Worm (Caenorhabditis elegans): Measurements from ENCODE around the gene cbp-3.

cbp-3 gene

DNA sequence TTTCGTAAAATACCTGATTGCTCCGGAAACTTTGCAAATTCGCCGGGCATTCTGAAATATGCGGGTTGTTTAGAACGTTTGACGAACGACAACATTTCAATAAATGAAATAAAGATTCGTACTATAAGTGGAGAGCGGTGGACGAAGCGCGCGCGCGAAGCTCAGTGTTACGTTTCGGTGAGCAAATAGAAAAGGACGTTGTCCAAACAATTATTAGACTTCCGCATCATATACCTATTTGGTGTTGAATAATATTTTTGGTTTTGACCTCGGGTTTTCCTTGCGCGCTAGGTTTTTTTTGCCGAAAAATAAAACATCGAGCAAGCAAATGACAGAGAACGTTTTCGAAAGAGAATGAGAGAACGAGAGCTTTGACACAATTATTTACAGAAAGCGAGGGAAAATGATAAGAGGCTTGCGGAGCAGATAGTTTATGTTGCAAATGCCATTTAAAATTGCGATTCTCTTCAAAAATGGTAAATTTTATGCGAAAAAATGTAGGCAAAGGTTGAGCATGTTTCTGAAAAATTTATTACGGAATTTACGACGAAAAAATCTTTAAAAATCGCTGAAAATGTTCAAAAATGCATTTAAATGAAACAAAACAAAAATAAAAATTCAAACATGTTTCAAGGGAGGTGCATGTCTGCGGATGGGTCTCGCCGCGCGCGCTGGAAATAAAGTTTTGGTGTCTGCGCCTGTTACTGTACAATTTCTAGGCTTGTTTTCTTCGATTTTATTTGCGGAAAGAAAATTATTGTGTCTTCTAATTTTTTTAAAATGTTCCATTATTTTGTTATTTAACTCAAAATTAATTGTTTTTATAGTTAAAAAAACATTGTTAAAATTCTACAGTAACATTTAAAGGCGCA is 2.9 kb upstream of the cbp-3 start, which contains the start of the genes cyld-1 and F40F12.9:
Gene cyld-1 (minus strand): TSS at position 51 of the 872 bp plus-strand sequence.
Gene F40F12.9 (plus strand): TSS at position 721 of the 872 bp plus-strand sequence.
- no peak for TF ChIP-seq unc-62 (GFP tag; optimal IDR thresholded peaks at IDR 0.05)

DNA sequence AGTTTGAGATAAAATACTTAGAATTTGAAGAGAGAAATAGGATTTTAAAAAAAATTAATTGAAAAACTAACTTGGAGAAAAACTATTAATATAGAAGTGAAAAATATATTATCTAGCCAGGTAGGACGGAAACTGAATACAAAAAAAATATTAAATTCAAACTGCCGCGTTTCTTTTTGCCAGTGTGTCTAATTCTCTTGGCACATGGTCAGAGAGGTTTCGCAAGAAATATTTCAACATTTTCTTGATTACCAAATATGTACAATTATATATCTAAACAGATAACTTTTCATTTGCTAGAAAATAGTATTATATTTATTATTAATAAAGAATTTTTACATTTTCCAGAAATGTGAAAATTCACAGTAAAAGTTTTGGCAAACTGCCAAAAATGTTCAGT is 1.3 kb upstream of the cbp-3 start:
- TF ChIP-seq unc-62 (GFP tag; optimal IDR thresholded peaks at IDR 0.05): no peak

DNA sequence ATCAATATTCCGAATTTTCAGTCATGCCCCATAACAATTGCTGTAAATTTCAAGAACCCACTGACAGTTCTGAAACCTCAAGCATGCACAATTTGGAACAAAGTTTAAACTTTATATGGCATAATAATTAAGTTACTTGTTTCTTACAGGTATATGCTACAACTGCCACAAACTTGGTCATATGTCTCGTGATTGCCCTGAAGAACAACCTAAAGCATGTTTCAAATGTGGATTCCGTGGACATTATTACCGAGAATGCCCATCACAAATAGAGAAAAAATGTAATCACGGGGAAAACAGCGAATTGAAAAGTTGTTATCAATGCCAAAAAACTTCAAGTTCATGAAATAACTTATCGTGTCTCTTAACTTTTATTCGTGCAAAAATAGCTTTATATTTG is 795 bp upstream of the cbp-3 start:
- no peak for TF ChIP-seq unc-62 (GFP tag; optimal IDR thresholded peaks at IDR 0.05)

DNA sequence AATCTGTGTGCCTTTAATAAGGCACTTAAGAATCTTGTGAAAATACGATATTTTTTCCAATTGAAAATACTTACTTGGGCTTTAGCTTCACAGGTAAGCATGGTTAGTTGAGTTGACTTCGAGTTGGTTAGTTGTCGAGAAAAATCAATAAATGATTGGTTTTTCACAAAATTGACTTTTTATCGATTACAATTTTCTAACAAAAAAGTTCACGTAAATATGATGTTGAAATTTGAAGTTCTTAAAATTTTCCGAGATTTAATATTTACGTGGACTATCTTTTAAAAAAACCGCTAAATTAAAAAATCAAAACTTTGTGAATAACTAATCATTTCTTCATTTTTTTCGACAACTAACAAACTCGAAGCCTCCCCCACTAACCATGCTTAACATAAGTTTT is 7.0 kb downstream of the cbp-3 start, which contains the start of gene F40F12.3:
Gene F40F12.3 (minus strand): TSS at position 101 of the 400 bp plus-strand sequence.
- TF ChIP-seq unc-62 (GFP tag; optimal IDR thresholded peaks at IDR 0.05): no peak

DNA sequence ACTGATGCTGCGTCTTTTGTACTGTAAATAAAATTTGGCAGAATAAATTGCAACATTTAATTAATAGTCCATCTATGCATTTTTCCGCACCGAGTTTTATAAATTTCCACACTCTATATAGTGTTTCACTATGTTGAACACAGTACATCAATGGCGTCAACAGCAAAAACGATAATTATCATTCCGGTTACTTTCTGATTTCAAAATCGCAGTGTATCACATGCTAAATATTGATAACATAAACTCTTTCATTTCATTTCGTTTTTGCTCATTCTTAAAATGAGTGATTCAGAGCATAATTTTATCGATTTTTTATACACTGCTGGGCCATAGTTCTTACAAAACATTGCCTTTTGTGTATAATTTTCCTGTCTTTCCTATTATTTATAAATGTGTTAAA is 8.5 kb downstream of the cbp-3 start:
- no peak for TF ChIP-seq unc-62 (GFP tag; optimal IDR thresholded peaks at IDR 0.05)

DNA sequence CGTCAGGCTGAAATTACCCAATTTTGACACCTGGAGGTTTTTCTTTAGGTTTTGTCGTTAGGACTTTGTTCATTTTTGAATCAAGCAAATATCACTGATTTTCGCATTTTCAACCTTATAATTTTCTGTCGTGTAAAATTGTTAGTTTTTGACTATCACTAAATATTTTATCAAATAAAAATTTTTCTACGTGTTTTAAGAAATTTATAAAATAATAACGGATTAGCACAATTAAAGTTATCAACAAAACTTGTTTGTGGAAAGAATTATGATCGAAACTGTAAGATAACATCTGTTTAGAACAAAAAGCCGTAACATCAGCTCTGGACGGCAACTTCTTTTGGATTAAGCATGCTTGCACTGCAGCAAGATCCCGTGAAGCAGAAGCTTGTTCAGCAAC is 9.1 kb downstream of the cbp-3 start, which contains the start of gene cbp-2:
Gene cbp-2 (plus strand): TSS at position 301 of the 400 bp plus-strand sequence.
- no peak for TF ChIP-seq unc-62 (GFP tag; optimal IDR thresholded peaks at IDR 0.05)

DNA sequence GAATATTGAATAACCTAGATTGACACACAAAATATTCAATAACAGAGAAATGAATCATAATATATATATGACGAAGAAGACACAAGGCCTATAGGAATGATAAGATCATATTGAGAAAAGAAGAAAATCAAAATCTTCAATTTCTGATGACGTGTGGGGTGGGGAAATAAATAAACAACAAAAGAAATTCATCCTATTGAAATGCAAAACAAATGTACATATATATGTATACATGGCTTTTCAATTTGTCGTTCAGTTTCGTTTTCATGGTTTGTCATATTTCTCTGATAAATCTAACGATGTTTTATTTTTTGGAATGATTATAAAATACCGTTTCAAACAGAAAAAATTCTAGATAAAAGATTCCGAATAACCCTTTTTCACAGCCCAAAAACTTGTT is 12.9 kb downstream of the cbp-3 start, which contains the start of gene ttr-3:
Gene ttr-3 (minus strand): TSS at position 101 of the 400 bp plus-strand sequence.
- TF ChIP-seq unc-62 (GFP tag; optimal IDR thresholded peaks at IDR 0.05): no peak

DNA sequence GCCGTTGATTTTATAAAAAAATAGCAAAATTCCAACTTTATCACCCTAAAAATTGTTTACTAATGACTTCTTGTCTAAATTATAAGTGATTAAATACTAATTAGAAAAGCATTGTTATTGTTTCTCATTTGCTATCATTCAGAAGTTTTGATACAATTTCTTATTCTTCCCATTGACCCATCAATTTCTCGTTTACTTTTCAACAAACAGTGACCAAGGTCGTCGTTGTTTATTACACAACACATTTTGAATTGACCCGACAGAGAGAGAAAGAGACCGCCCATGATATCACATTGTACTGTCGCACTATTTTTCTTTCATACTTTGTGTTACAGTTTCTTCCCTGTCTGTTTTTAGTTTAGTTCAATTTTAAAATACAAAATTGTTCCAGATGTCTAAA is 13.6 kb downstream of the cbp-3 start, which contains the start of gene ttr-2:
Gene ttr-2 (plus strand): TSS at position 392 of the 400 bp plus-strand sequence.
- no peak for TF ChIP-seq unc-62 (GFP tag; optimal IDR thresholded peaks at IDR 0.05)

DNA sequence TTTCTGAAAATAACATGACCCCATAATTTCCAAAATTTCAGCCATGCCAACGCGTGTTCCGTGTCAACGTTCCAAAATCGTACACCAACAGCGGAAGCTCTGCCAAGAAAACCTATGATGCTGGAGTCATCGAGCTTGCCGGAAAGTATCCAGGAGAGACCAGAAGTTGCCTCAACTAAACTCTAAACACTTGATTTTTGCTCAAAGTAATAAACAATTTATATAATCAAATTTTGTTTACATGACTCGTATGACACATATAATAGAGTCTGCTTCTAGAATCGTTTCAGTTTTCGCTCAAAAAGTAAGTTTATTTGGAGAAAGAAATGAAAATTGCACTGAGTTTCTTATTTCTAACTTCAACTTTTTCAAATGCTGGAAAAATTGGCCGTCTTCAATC is 15.0 kb downstream of the cbp-3 start, which contains the start of gene ttr-1:
Gene ttr-1 (plus strand): TSS at position 301 of the 400 bp plus-strand sequence.
- no peak for TF ChIP-seq unc-62 (GFP tag; optimal IDR thresholded peaks at IDR 0.05)

DNA sequence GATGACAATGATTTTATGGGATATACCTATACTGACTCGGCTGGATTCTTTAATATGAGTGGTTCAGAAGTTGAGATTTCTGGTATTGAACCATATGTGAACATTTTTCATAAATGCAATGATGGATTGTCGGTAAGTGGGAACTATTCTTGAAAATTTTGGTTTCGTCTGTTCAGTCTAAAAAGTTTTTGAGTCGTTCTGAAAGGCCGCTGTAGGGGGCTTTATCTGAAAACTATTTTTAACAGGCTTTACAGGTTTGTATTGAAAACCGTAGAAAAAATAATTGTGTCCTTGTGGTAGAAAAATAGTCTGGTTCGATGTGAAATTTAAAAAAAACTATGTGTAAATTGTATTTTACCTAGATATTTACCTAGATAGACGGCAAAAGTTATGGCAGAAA is 15.7 kb downstream of the cbp-3 start:
- TF ChIP-seq unc-62 (GFP tag; optimal IDR thresholded peaks at IDR 0.05): no peak

DNA sequence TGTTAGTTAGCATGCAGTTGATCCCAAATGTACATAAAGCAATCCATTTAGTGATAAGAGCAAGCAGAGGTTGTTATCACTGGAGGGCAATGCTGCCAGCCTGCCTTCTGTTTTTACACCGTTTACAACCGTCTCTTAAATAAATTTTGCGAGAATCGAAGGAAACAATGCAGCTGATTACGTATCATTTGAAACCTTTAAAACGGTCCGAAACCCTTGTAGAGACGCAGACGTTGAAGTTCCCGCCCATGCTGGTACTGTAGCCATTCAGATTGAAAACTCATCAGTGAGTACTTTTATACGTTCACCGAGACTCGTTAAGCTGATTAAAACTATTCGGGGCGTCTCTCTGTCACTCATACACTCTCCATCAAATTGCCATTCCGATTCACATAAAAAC is 16.6 kb downstream of the cbp-3 start:
- TF ChIP-seq unc-62 (GFP tag; optimal IDR thresholded peaks at IDR 0.05): no peak

DNA sequence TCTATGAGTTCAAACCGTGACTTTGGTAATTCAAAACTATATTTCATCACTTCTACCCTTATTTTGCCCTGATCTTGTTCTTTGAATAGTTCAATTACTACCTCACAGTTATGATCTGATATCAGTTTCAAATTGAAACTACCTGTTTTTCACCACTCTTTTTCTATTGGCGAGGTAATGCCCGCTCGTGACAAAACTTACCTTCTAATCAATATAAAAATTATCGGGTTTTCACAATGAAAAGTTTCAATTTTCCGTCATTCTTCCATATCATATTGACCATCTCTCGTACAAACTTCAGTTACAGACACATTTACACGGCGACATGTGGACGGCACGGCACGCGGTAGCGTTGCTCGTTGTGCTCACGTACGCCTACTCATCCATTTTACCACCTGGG is 18.3 kb downstream of the cbp-3 start, which contains the start of gene dec-7:
Gene dec-7 (plus strand): TSS at position 308 of the 400 bp plus-strand sequence.
- no peak for TF ChIP-seq unc-62 (GFP tag; optimal IDR thresholded peaks at IDR 0.05)

DNA sequence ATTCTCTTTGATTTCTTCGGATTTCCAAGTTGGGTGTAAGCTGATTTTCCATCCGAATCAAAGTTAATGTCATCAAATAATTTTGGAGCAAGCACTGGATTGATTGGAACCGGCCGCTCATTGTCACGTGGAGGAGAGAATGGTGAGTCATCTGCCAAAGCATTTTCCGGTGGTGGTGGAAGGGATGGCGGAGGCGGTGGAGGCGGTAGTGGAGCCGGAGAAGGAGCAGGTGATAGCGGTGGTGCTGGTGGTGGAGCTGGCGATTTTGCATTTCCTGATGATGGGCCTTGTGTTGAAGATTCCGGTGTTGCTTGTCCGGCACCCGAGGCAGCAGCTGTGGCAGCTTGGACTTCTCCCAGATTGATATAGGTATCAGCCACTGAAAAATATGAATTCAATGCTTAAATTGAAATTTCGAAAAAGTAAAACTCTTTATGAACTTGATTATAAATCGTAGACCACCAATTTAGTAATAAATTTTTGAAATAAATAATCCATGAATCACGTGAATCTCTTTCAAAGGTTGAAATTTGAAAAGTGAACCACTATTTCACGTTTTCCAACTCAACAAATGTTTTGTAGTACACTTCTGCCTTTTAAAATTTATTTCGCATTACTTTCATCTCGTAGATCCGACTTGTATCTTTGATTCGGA is 27.4 kb downstream of the cbp-3 start, which contains the start of the genes K03H1.9 and K03H1.12:
Gene K03H1.9 (minus strand): TSS at position 471 of the 655 bp plus-strand sequence.
Gene K03H1.12 (plus strand): TSS at position 605 of the 655 bp plus-strand sequence.
- TF ChIP-seq unc-62 (GFP tag; optimal IDR thresholded peaks at IDR 0.05): no peak

DNA sequence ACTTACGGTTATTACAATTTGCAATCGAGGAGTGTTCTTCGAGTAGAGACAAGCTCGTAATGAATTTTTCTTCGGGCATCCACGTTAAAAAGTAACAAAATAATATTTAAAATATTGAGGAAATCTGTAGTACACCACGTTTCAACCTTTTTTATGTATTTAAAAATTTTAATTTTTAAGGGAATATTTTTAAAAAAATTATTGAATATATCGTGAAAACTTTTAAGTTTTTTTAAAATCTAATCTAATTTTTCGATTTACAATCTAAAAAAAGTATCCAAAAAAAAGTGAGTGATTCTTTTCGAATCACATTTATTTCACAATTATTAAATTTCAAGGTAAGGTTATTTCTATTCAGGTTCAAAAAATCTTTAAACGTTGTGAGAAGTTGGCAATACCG is 30.9 kb downstream of the cbp-3 start, which contains the start of gene gln-2:
Gene gln-2 (minus strand): TSS at position 101 of the 400 bp plus-strand sequence.
- no peak for TF ChIP-seq unc-62 (GFP tag; optimal IDR thresholded peaks at IDR 0.05)

DNA sequence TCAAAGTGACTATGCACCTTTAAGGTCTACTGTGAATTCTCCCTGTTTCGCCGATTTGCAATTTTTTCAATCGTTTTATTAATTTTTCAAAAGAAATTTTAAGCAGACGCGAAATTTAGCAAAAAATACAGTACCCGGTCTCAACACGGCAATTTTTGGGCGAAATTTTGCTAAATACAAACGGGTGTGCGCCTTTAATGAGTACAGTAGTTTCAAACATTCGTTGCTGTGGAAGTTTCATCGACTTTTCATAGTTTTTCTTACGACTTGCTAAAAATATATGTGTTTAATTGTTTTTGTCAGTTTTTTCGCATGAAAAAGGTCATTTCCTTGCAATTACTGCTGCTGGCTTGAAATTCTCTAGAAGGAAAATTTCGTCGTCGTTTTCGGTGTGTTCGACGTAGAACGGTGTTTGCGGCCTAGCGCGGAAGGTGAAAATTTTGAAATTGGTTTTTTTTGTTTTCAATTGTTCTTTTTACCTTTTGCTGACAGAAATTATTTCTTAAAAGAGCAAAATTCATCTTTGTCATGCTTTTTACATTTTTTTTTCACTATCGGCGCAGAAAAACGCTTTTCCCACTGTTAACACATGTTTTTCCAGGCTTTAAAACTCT is 33.1 kb downstream of the cbp-3 start, which contains the start of gene K03H1.7:
Gene K03H1.7 (plus strand): TSS at position 600 of the 614 bp plus-strand sequence.
- no peak for TF ChIP-seq unc-62 (GFP tag; optimal IDR thresholded peaks at IDR 0.05)
